Worm (Caenorhabditis elegans) whole organism, L3 larva: Measurements from ENCODE around the gene C05C9.2.

Experiments used
- R02D3.7 ChIP-seq: fragments of 150-350 bp; optimal IDR thresholded peaks from 2 replicates; lab custom pipeline; 2014; ENCODE audit warnings: missing biosample characterization, missing genetic modification characterization
- ZK546.5 ChIP-seq: sonication (generic microtip); optimal IDR thresholded peaks from 2 replicates; lab custom pipeline; 2017; ENCODE audit warnings: missing biosample characterization, missing genetic modification characterization
- aly-2 ChIP-seq: fragments of 150-350 bp; optimal IDR thresholded peaks from 2 replicates; lab custom pipeline; 2014; ENCODE audit warnings: missing biosample characterization, missing genetic modification characterization
- ama-1 ChIP-seq: fragments of 150-350 bp; optimal IDR thresholded peaks from 2 replicates; lab custom pipeline; 2018
- ceh-16 ChIP-seq: sonication (generic microtip); optimal IDR thresholded peaks from 2 replicates; lab custom pipeline; 2017; ENCODE audit warnings: missing biosample characterization, missing genetic modification characterization
- ceh-28 ChIP-seq: fragments of 150-350 bp; optimal IDR thresholded peaks from 2 replicates; lab custom pipeline; 2014; ENCODE audit warnings: missing biosample characterization, missing genetic modification reagents, missing genetic modification characterization
- ceh-82 ChIP-seq: fragments of 150-350 bp; optimal IDR thresholded peaks from 2 replicates; lab custom pipeline; 2014; ENCODE audit warnings: missing biosample characterization, missing genetic modification characterization
- ceh-9 ChIP-seq: sonication (generic microtip); optimal IDR thresholded peaks from 2 replicates; lab custom pipeline; 2018; ENCODE audit warnings: missing biosample characterization, missing genetic modification characterization
- egl-27 ChIP-seq: sonication (generic microtip); optimal IDR thresholded peaks from 4 replicates; lab custom pipeline; 2017; ENCODE audit warnings: missing biosample characterization, missing genetic modification reagents, missing genetic modification characterization
- egl-5 ChIP-seq: fragments of 150-350 bp; optimal IDR thresholded peaks from 2 replicates; lab custom pipeline; 2017; ENCODE audit warnings: missing biosample characterization, missing genetic modification reagents, missing genetic modification characterization, inconsistent platforms
- elt-1 ChIP-seq: fragments of 150-350 bp; optimal IDR thresholded peaks from 2 replicates; lab custom pipeline; 2014; ENCODE audit warnings: missing biosample characterization, missing genetic modification characterization
- elt-2 ChIP-seq: sonication (generic microtip); optimal IDR thresholded peaks from 2 replicates; lab custom pipeline; 2016; ENCODE audit warnings: missing genetic modification reagents, mild to moderate bottlenecking, missing genetic modification characterization, missing compliant biosample characterization
- elt-3 ChIP-seq, 3 experiments: fragments of 150-350 bp in 1 of 3; sonication (generic microtip) in 2 of 3; optimal IDR thresholded peaks; 2 replicates in 2 of 3; 4 replicates in 1 of 3; lab custom pipeline; 2014 to 2017; ENCODE audit warnings: missing biosample characterization in 3 of 3, missing genetic modification characterization in 3 of 3
- eor-1 ChIP-seq, 2 experiments: fragments of 150-350 bp; optimal IDR thresholded peaks; 2 replicates each; lab custom pipeline; 2014 to 2018; ENCODE audit warnings: missing biosample characterization in 2 of 2, missing genetic modification characterization in 2 of 2
- fkh-10 ChIP-seq: sonication (generic microtip); optimal IDR thresholded peaks from 2 replicates; lab custom pipeline; 2017; ENCODE audit warnings: missing biosample characterization, missing genetic modification reagents, missing genetic modification characterization
- fkh-2 ChIP-seq: fragments of 150-350 bp; optimal IDR thresholded peaks from 2 replicates; lab custom pipeline; 2014; ENCODE audit warnings: missing biosample characterization, missing genetic modification reagents, missing genetic modification characterization
- fos-1 ChIP-seq: fragments of 150-350 bp; optimal IDR thresholded peaks from 2 replicates; lab custom pipeline; 2014; ENCODE audit warnings: missing biosample characterization, missing genetic modification characterization
- hmg-11 ChIP-seq: sonication (generic microtip); optimal IDR thresholded peaks from 2 replicates; lab custom pipeline; 2016; ENCODE audit warnings: missing genetic modification characterization, missing compliant biosample characterization
- jun-1 ChIP-seq: fragments of 150-350 bp; optimal IDR thresholded peaks from 2 replicates; lab custom pipeline; 2014; ENCODE audit warnings: missing biosample characterization, missing genetic modification reagents, missing genetic modification characterization
- lin-15B ChIP-seq: fragments of 150-350 bp; optimal IDR thresholded peaks from 2 replicates; lab custom pipeline; 2014; ENCODE audit warnings: missing biosample characterization, missing genetic modification characterization
- lin-39 ChIP-seq: fragments of 150-350 bp; optimal IDR thresholded peaks from 2 replicates; lab custom pipeline; 2018; ENCODE audit warnings: missing biosample characterization, missing genetic modification reagents, missing genetic modification characterization
- lsy-12 ChIP-seq: sonication (generic microtip); optimal IDR thresholded peaks from 2 replicates; lab custom pipeline; 2016; ENCODE audit warnings: mild to moderate bottlenecking, missing genetic modification characterization, missing compliant biosample characterization
- mml-1 ChIP-seq: fragments of 150-350 bp; sonication (generic microtip); optimal IDR thresholded peaks from 3 replicates; lab custom pipeline; 2014; ENCODE audit warnings: missing biosample characterization, missing genetic modification characterization
- nfya-1 ChIP-seq: sonication (generic microtip); optimal IDR thresholded peaks from 2 replicates; lab custom pipeline; 2017; ENCODE audit warnings: missing genetic modification characterization, mild to moderate bottlenecking, missing compliant biosample characterization, antibody characterized with exemption, moderate library complexity; ENCODE audit not compliant: insufficient read depth
- nhr-11 ChIP-seq: fragments of 150-350 bp; optimal IDR thresholded peaks from 2 replicates; lab custom pipeline; 2014; ENCODE audit warnings: missing biosample characterization, missing genetic modification characterization
- nhr-12 ChIP-seq: fragments of 150-350 bp; optimal IDR thresholded peaks from 2 replicates; lab custom pipeline; 2014; ENCODE audit warnings: missing biosample characterization, missing genetic modification characterization
- nhr-237 ChIP-seq: fragments of 150-350 bp; optimal IDR thresholded peaks from 2 replicates; lab custom pipeline; 2014; ENCODE audit warnings: missing biosample characterization, missing genetic modification characterization
- nhr-25 ChIP-seq: sonication (generic microtip); optimal IDR thresholded peaks from 2 replicates; lab custom pipeline; 2017; ENCODE audit warnings: missing biosample characterization, missing genetic modification characterization
- nhr-28 ChIP-seq: fragments of 150-350 bp; optimal IDR thresholded peaks from 2 replicates; lab custom pipeline; 2014; ENCODE audit warnings: missing biosample characterization, missing genetic modification characterization
- nhr-43 ChIP-seq: sonication (generic microtip); optimal IDR thresholded peaks from 2 replicates; lab custom pipeline; 2016; ENCODE audit warnings: mild to moderate bottlenecking, missing genetic modification characterization, missing compliant biosample characterization; ENCODE audit not compliant: poor library complexity, severe bottlenecking
- nhr-67 ChIP-seq: fragments of 150-350 bp; optimal IDR thresholded peaks from 2 replicates; lab custom pipeline; 2014; ENCODE audit warnings: missing biosample characterization, missing genetic modification characterization
- nhr-76 ChIP-seq: fragments of 150-350 bp; sonication (generic microtip); optimal IDR thresholded peaks from 5 replicates; lab custom pipeline; 2014; ENCODE audit warnings: missing biosample characterization, missing genetic modification characterization
- nhr-77 ChIP-seq: fragments of 150-350 bp; optimal IDR thresholded peaks from 2 replicates; lab custom pipeline; 2014; ENCODE audit warnings: missing biosample characterization, missing genetic modification characterization
- pha-4 ChIP-seq: fragments of 150-350 bp; optimal IDR thresholded peaks from 2 replicates; lab custom pipeline; 2014; ENCODE audit warnings: missing biosample characterization, missing genetic modification reagents, missing genetic modification characterization
- pqm-1 ChIP-seq: fragments of 150-350 bp; optimal IDR thresholded peaks from 2 replicates; lab custom pipeline; 2017; ENCODE audit warnings: missing biosample characterization, missing genetic modification characterization, inconsistent platforms
- sea-2 ChIP-seq: fragments of 150-350 bp; sonication (generic microtip); optimal IDR thresholded peaks from 4 replicates; lab custom pipeline; 2014; ENCODE audit warnings: missing biosample characterization, missing genetic modification reagents, missing genetic modification characterization
- skn-1 ChIP-seq: fragments of 150-350 bp; optimal IDR thresholded peaks from 2 replicates; lab custom pipeline; 2014; ENCODE audit warnings: missing biosample characterization, missing genetic modification characterization
- snpc-4 ChIP-seq: fragments of 150-350 bp; optimal IDR thresholded peaks from 2 replicates; lab custom pipeline; 2014; ENCODE audit warnings: missing biosample characterization, missing genetic modification characterization
- tbx-2 ChIP-seq: sonication (generic microtip); optimal IDR thresholded peaks from 2 replicates; lab custom pipeline; 2016; ENCODE audit warnings: mild to moderate bottlenecking, missing genetic modification characterization, missing compliant biosample characterization
- unc-62 ChIP-seq: fragments of 150-350 bp; sonication (generic microtip); optimal IDR thresholded peaks from 4 replicates; lab custom pipeline; 2014; ENCODE audit warnings: missing biosample characterization, missing genetic modification reagents, missing genetic modification characterization
- zag-1 ChIP-seq: fragments of 150-350 bp; optimal IDR thresholded peaks from 2 replicates; lab custom pipeline; 2014; ENCODE audit warnings: missing biosample characterization, missing genetic modification characterization
- ztf-11 ChIP-seq: fragments of 150-350 bp; optimal IDR thresholded peaks from 2 replicates; lab custom pipeline; 2014; ENCODE audit warnings: missing biosample characterization, missing genetic modification characterization

Gene C05C9.2

ce11 chrX:11193670-11194069, 40.8 kb downstream of the C05C9.2 start:
- TF ChIP-seq ceh-16 (no peak), mml-1 (tag; lab: Kevin White, UChicago) (no peak), nhr-11 (tag; lab: Kevin White, UChicago) (peak; percentile 15)

ce11 chrX:11196741-11197140, 43.9 kb downstream of the C05C9.2 start, which contains the start of gene C34F6.1:
TSS of gene C34F6.1 (minus strand) at chrX:11196841.
- peak; percentile 15 for TF ChIP-seq pha-4 (tag; lab: Kevin White, UChicago)
- no peak for TF ChIP-seq tbx-2

- TF ChIP-seq pha-4 (tag; lab: Kevin White, UChicago) (no peak), nhr-12 (no peak), lin-39 (tag; lab: Kevin White, UChicago) (no peak), hmg-11 (tag; lab: Kevin White, UChicago) (no peak), zag-1 (tag; lab: Kevin White, UChicago) (no peak), egl-5 (tag; lab: Kevin White, UChicago) (no peak), nhr-25 (no peak), fos-1 (tag; lab: Kevin White, UChicago) (no peak), snpc-4 (tag; lab: Kevin White, UChicago) (no peak), elt-1 (no peak), egl-27 (tag; lab: Kevin White, UChicago) (no peak)
Observed at ce11 chrX:11199155-11199554, 46.3 kb downstream of the C05C9.2 start, which contains the start of gene col-178. TSS of gene col-178 (plus strand) at chrX:11199455.

- TF ChIP-seq unc-62 (no peak), jun-1 (tag; lab: Kevin White, UChicago) (no peak), nhr-76 (tag; lab: Kevin White, UChicago) (no peak), tbx-2 (no peak), nhr-28 (tag; lab: Kevin White, UChicago) (no peak), zag-1 (tag; lab: Kevin White, UChicago) (no peak), aly-2 (tag; lab: Kevin White, UChicago) (no peak), nhr-237 (no peak), lsy-12 (tag; lab: Kevin White, UChicago) (no peak), fkh-2 (no peak), elt-3 (tag; optimal IDR thresholded peaks at IDR 0.05; lab: Kevin White, UChicago) (no peak), ZK546.5 (tag; lab: Kevin White, UChicago) (no peak), lin-39 (tag; lab: Kevin White, UChicago) (no peak), nhr-67 (tag; lab: Kevin White, UChicago) (no peak), nhr-12 (no peak), egl-27 (tag; lab: Kevin White, UChicago) (no peak), R02D3.7 (tag; lab: Kevin White, UChicago) (no peak), sea-2 (GFP tag; lab: Kevin White, UChicago) (no peak), fkh-10 (GFP tag; lab: Kevin White, UChicago) (no peak)
Observed at ce11 chrX:11201165-11201564, 48.3 kb downstream of the C05C9.2 start, which contains the start of gene col-179. TSS of gene col-179 (plus strand) at chrX:11201465.

ce11 chrX:11203773-11204172, 50.9 kb downstream of the C05C9.2 start, which contains the start of gene C34F6.11:
TSS of gene C34F6.11 (minus strand) at chrX:11203932.
- TF ChIP-seq aly-2 (tag; lab: Kevin White, UChicago), result no peak
- peak; percentile 52 for TF ChIP-seq pqm-1 (tag; lab: Kevin White, UChicago)
- TF ChIP-seq ceh-28 (tag; lab: Kevin White, UChicago), result no peak
- no peak for TF ChIP-seq ceh-82 (tag; lab: Kevin White, UChicago)
- no peak for TF ChIP-seq ceh-9 (tag; lab: Kevin White, UChicago)
- peak; percentile 70 for TF ChIP-seq elt-2 (tag; lab: Kevin White, UChicago)
- TF ChIP-seq tbx-2, result no peak
- peak; percentile 2 for TF ChIP-seq pha-4 (tag; lab: Kevin White, UChicago)
- TF ChIP-seq, all 47 proteins: peak for 3

ce11 chrX:11206953-11207352, 54.1 kb downstream of the C05C9.2 start, which contains the start of gene hst-2:
TSS of gene hst-2 (minus strand) at chrX:11207155.
- no peak for TF ChIP-seq aly-2 (tag; lab: Kevin White, UChicago)
- no peak for TF ChIP-seq fkh-10 (GFP tag; lab: Kevin White, UChicago)
- TF ChIP-seq eor-1 (tag; optimal IDR thresholded peaks at IDR 0.05; lab: Kevin White, UChicago), result no peak
- TF ChIP-seq egl-5 (tag; lab: Kevin White, UChicago), result peak; percentile 53
- TF ChIP-seq skn-1 (tag; lab: Kevin White, UChicago), result peak; percentile 54
- TF ChIP-seq ama-1 (lab: Kevin White, UChicago), result no peak
- peak; percentile 90 for TF ChIP-seq jun-1 (tag; lab: Kevin White, UChicago)
- no peak for TF ChIP-seq mml-1 (tag; lab: Kevin White, UChicago)
- peak; percentile 6 for TF ChIP-seq elt-1
- TF ChIP-seq hmg-11 (tag; lab: Kevin White, UChicago), result peak; percentile 84
- peak; percentile 62 for TF ChIP-seq pqm-1 (tag; lab: Kevin White, UChicago)
- TF ChIP-seq nhr-237, result no peak
- TF ChIP-seq zag-1 (tag; lab: Kevin White, UChicago), result no peak
- TF ChIP-seq nfya-1 (tag; lab: Kevin White, UChicago), result peak; percentile 85
- TF ChIP-seq nhr-43 (tag; lab: Kevin White, UChicago), result peak; percentile 84
- TF ChIP-seq ztf-11 (tag; lab: Kevin White, UChicago), result no peak
- TF ChIP-seq lin-15B (tag; lab: Kevin White, UChicago), result peak; percentile 52
- TF ChIP-seq nhr-77 (tag; lab: Kevin White, UChicago), result peak; percentile 55
- TF ChIP-seq nhr-28 (tag; lab: Kevin White, UChicago), result no peak
- no peak for TF ChIP-seq fkh-2
- TF ChIP-seq lin-39 (tag; lab: Kevin White, UChicago), result peak; percentile 34
